Worm (Caenorhabditis elegans) whole organism, L2 larva: Measurements from ENCODE around the gene cdh-8.

ENCODE experiments used
- ZK546.5 ChIP-seq: sonication (generic microtip); optimal IDR thresholded peaks from 2 replicates; lab custom pipeline; 2017; ENCODE audit warnings: missing biosample characterization, missing genetic modification characterization
- aly-2 ChIP-seq: fragments of 150-350 bp; optimal IDR thresholded peaks from 2 replicates; lab custom pipeline; 2014; ENCODE audit warnings: missing biosample characterization, missing genetic modification characterization
- ama-1 ChIP-seq: fragments of 150-350 bp; optimal IDR thresholded peaks from 2 replicates; lab custom pipeline; 2018; ENCODE audit warnings: inconsistent platforms
- blmp-1 ChIP-seq: sonication (generic microtip); optimal IDR thresholded peaks from 2 replicates; lab custom pipeline; 2017; ENCODE audit warnings: missing genetic modification characterization, mild to moderate bottlenecking, missing compliant biosample characterization, antibody characterized with exemption, moderate library complexity; ENCODE audit not compliant: insufficient read depth
- ceh-82 ChIP-seq: fragments of 150-350 bp; optimal IDR thresholded peaks from 2 replicates; lab custom pipeline; 2014; ENCODE audit warnings: missing biosample characterization, missing genetic modification characterization
- fos-1 ChIP-seq: fragments of 150-350 bp; optimal IDR thresholded peaks from 2 replicates; lab custom pipeline; 2014; ENCODE audit warnings: missing biosample characterization, missing genetic modification characterization
- nhr-12 ChIP-seq: fragments of 150-350 bp; optimal IDR thresholded peaks from 2 replicates; lab custom pipeline; 2014; ENCODE audit warnings: missing biosample characterization, missing genetic modification characterization
- nhr-6 ChIP-seq: fragments of 150-350 bp; optimal IDR thresholded peaks from 2 replicates; lab custom pipeline; 2014; ENCODE audit warnings: missing biosample characterization, missing genetic modification characterization
- snpc-4 ChIP-seq: fragments of 150-350 bp; optimal IDR thresholded peaks from 2 replicates; lab custom pipeline; 2014; ENCODE audit warnings: missing biosample characterization, missing genetic modification characterization
- ztf-11 ChIP-seq: sonication (generic microtip); optimal IDR thresholded peaks from 2 replicates; lab custom pipeline; 2017; ENCODE audit warnings: missing biosample characterization, missing genetic modification characterization

ce11 chrIV:379605-380004 lies 40.0 kb downstream of the cdh-8 start:
- TF ChIP-seq nhr-6 (no peak), nhr-12 (tag; lab: Kevin White, UChicago) (no peak), aly-2 (tag; lab: Kevin White, UChicago) (no peak), ama-1 (lab: Kevin White, UChicago) (no peak), snpc-4 (tag; lab: Kevin White, UChicago) (no peak), fos-1 (tag; lab: Kevin White, UChicago) (no peak), blmp-1 (tag; lab: Kevin White, UChicago) (no peak), ceh-82 (tag; lab: Kevin White, UChicago) (no peak), ztf-11 (tag; lab: Kevin White, UChicago) (no peak), ZK546.5 (tag; lab: Kevin White, UChicago) (no peak)
